Worm (Caenorhabditis elegans) whole organism, L3 larva: ENCODE results near the gene pudl-2.

Experiments
- ZK546.5 ChIP-seq: sonication (generic microtip); optimal IDR thresholded peaks from 2 replicates; lab custom pipeline; 2017; ENCODE audit warnings: missing biosample characterization, missing genetic modification characterization
- ceh-16 ChIP-seq: sonication (generic microtip); optimal IDR thresholded peaks from 2 replicates; lab custom pipeline; 2017; ENCODE audit warnings: missing biosample characterization, missing genetic modification characterization
- ceh-28 ChIP-seq: fragments of 150-350 bp; optimal IDR thresholded peaks from 2 replicates; lab custom pipeline; 2014; ENCODE audit warnings: missing biosample characterization, missing genetic modification reagents, missing genetic modification characterization
- ceh-9 ChIP-seq: sonication (generic microtip); optimal IDR thresholded peaks from 2 replicates; lab custom pipeline; 2018; ENCODE audit warnings: missing biosample characterization, missing genetic modification characterization
- daf-12 ChIP-seq: fragments of 150-350 bp; optimal IDR thresholded peaks from 2 replicates; lab custom pipeline; 2014; ENCODE audit warnings: missing biosample characterization, missing genetic modification reagents, missing genetic modification characterization
- egl-27 ChIP-seq: sonication (generic microtip); optimal IDR thresholded peaks from 4 replicates; lab custom pipeline; 2017; ENCODE audit warnings: missing biosample characterization, missing genetic modification reagents, missing genetic modification characterization
- egl-5 ChIP-seq: fragments of 150-350 bp; optimal IDR thresholded peaks from 2 replicates; lab custom pipeline; 2017; ENCODE audit warnings: missing biosample characterization, missing genetic modification reagents, missing genetic modification characterization, inconsistent platforms
- elt-1 ChIP-seq: fragments of 150-350 bp; optimal IDR thresholded peaks from 2 replicates; lab custom pipeline; 2014; ENCODE audit warnings: missing biosample characterization, missing genetic modification characterization
- elt-2 ChIP-seq: sonication (generic microtip); optimal IDR thresholded peaks from 2 replicates; lab custom pipeline; 2016; ENCODE audit warnings: missing genetic modification reagents, mild to moderate bottlenecking, missing genetic modification characterization, missing compliant biosample characterization
- elt-3 ChIP-seq, 3 experiments: fragments of 150-350 bp in 1 of 3; sonication (generic microtip) in 2 of 3; optimal IDR thresholded peaks; 2 replicates in 2 of 3; 4 replicates in 1 of 3; lab custom pipeline; 2014 to 2017; ENCODE audit warnings: missing biosample characterization in 3 of 3, missing genetic modification characterization in 3 of 3
- eor-1 ChIP-seq, 2 experiments: fragments of 150-350 bp; optimal IDR thresholded peaks; 2 replicates each; lab custom pipeline; 2014 to 2018; ENCODE audit warnings: missing biosample characterization in 2 of 2, missing genetic modification characterization in 2 of 2
- fkh-10 ChIP-seq: sonication (generic microtip); optimal IDR thresholded peaks from 2 replicates; lab custom pipeline; 2017; ENCODE audit warnings: missing biosample characterization, missing genetic modification reagents, missing genetic modification characterization
- fkh-2 ChIP-seq: fragments of 150-350 bp; optimal IDR thresholded peaks from 2 replicates; lab custom pipeline; 2014; ENCODE audit warnings: missing biosample characterization, missing genetic modification reagents, missing genetic modification characterization
- fos-1 ChIP-seq: fragments of 150-350 bp; optimal IDR thresholded peaks from 2 replicates; lab custom pipeline; 2014; ENCODE audit warnings: missing biosample characterization, missing genetic modification characterization
- hmg-11 ChIP-seq: sonication (generic microtip); optimal IDR thresholded peaks from 2 replicates; lab custom pipeline; 2016; ENCODE audit warnings: missing genetic modification characterization, missing compliant biosample characterization
- jun-1 ChIP-seq: fragments of 150-350 bp; optimal IDR thresholded peaks from 2 replicates; lab custom pipeline; 2014; ENCODE audit warnings: missing biosample characterization, missing genetic modification reagents, missing genetic modification characterization
- lin-15B ChIP-seq: fragments of 150-350 bp; optimal IDR thresholded peaks from 2 replicates; lab custom pipeline; 2014; ENCODE audit warnings: missing biosample characterization, missing genetic modification characterization
- lin-39 ChIP-seq: fragments of 150-350 bp; optimal IDR thresholded peaks from 2 replicates; lab custom pipeline; 2018; ENCODE audit warnings: missing biosample characterization, missing genetic modification reagents, missing genetic modification characterization
- lsy-12 ChIP-seq: sonication (generic microtip); optimal IDR thresholded peaks from 2 replicates; lab custom pipeline; 2016; ENCODE audit warnings: mild to moderate bottlenecking, missing genetic modification characterization, missing compliant biosample characterization
- mdl-1 ChIP-seq: fragments of 150-350 bp; optimal IDR thresholded peaks from 2 replicates; lab custom pipeline; 2014; ENCODE audit warnings: missing biosample characterization, missing genetic modification characterization
- nhr-11 ChIP-seq: fragments of 150-350 bp; optimal IDR thresholded peaks from 2 replicates; lab custom pipeline; 2014; ENCODE audit warnings: missing biosample characterization, missing genetic modification characterization
- nhr-23 ChIP-seq: fragments of 150-350 bp; optimal IDR thresholded peaks from 2 replicates; lab custom pipeline; 2014; ENCODE audit warnings: missing biosample characterization, missing genetic modification reagents, missing genetic modification characterization
- nhr-25 ChIP-seq: sonication (generic microtip); optimal IDR thresholded peaks from 2 replicates; lab custom pipeline; 2017; ENCODE audit warnings: missing biosample characterization, missing genetic modification characterization
- nhr-28 ChIP-seq: fragments of 150-350 bp; optimal IDR thresholded peaks from 2 replicates; lab custom pipeline; 2014; ENCODE audit warnings: missing biosample characterization, missing genetic modification characterization
- nhr-43 ChIP-seq: sonication (generic microtip); optimal IDR thresholded peaks from 2 replicates; lab custom pipeline; 2016; ENCODE audit warnings: mild to moderate bottlenecking, missing genetic modification characterization, missing compliant biosample characterization; ENCODE audit not compliant: poor library complexity, severe bottlenecking
- nhr-67 ChIP-seq: fragments of 150-350 bp; optimal IDR thresholded peaks from 2 replicates; lab custom pipeline; 2014; ENCODE audit warnings: missing biosample characterization, missing genetic modification characterization
- nhr-76 ChIP-seq: fragments of 150-350 bp; sonication (generic microtip); optimal IDR thresholded peaks from 5 replicates; lab custom pipeline; 2014; ENCODE audit warnings: missing biosample characterization, missing genetic modification characterization
- nhr-77 ChIP-seq: fragments of 150-350 bp; optimal IDR thresholded peaks from 2 replicates; lab custom pipeline; 2014; ENCODE audit warnings: missing biosample characterization, missing genetic modification characterization
- pha-4 ChIP-seq: fragments of 150-350 bp; optimal IDR thresholded peaks from 2 replicates; lab custom pipeline; 2014; ENCODE audit warnings: missing biosample characterization, missing genetic modification reagents, missing genetic modification characterization
- sea-2 ChIP-seq: fragments of 150-350 bp; sonication (generic microtip); optimal IDR thresholded peaks from 4 replicates; lab custom pipeline; 2014; ENCODE audit warnings: missing biosample characterization, missing genetic modification reagents, missing genetic modification characterization
- skn-1 ChIP-seq: fragments of 150-350 bp; optimal IDR thresholded peaks from 2 replicates; lab custom pipeline; 2014; ENCODE audit warnings: missing biosample characterization, missing genetic modification characterization
- tbx-2 ChIP-seq: sonication (generic microtip); optimal IDR thresholded peaks from 2 replicates; lab custom pipeline; 2016; ENCODE audit warnings: mild to moderate bottlenecking, missing genetic modification characterization, missing compliant biosample characterization
- unc-62 ChIP-seq: fragments of 150-350 bp; sonication (generic microtip); optimal IDR thresholded peaks from 4 replicates; lab custom pipeline; 2014; ENCODE audit warnings: missing biosample characterization, missing genetic modification reagents, missing genetic modification characterization
- ztf-11 ChIP-seq: fragments of 150-350 bp; optimal IDR thresholded peaks from 2 replicates; lab custom pipeline; 2014; ENCODE audit warnings: missing biosample characterization, missing genetic modification characterization
- ztf-4 ChIP-seq: fragments of 150-350 bp; optimal IDR thresholded peaks from 2 replicates; lab custom pipeline; 2014; ENCODE audit warnings: missing biosample characterization, missing genetic modification characterization

pudl-2 gene

DNA sequence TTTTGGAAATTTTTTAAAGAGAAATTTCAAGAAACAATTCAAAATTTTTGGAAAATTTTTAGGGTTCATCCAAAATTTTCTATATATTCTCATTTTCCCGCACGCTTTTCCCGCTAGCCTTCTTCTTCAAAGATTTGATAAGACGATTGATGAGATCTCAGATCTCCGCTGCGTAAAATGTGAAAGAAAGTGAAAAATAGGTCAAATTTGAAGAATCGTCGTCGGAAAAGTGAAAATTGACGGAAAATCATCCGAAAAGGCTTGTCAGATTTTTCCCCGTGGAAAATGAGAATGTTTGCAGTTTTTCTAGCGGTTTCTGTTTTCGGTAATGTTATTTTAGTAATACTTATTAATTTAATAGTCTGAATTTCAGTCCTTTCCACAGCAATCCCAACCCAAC is 25.4 kb upstream of the pudl-2 start, which contains the start of gene Y54G2A.76:
TSS of gene Y54G2A.76 (plus strand) at position 203 of the 400 bp plus-strand sequence.
- TF ChIP-seq nhr-23 (tag; lab: Kevin White, UChicago), result peak; percentile 32
- TF ChIP-seq tbx-2 (tag; lab: Kevin White, UChicago), result no peak

DNA sequence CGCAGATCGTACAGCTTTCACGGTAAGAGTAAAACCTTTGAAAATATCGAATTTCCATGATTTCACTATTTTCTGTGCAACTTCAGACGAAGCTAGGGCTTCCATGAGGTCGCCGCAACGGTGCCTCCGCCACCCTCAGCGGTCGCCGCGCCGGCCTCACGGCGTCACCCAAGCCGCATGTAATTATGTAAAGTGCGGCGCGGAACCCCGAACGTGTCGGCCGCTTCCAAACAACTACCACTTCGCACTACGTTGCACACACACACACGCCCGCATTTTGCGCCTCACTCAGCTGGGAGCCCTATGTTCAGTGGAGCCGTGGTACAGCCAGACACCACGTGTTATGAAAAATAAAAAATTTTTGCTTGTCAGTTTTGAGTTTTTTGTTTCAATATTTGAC is 17.6 kb upstream of the pudl-2 start:
- no peak for TF ChIP-seq nhr-67 (tag; lab: Kevin White, UChicago)
- no peak for TF ChIP-seq elt-1 (tag; lab: Kevin White, UChicago)
- TF ChIP-seq lin-15B, result no peak
- no peak for TF ChIP-seq ceh-16 (tag; lab: Kevin White, UChicago)
- TF ChIP-seq nhr-25 (tag; lab: Kevin White, UChicago), result no peak
- no peak for TF ChIP-seq ceh-9 (tag; lab: Kevin White, UChicago)
- no peak for TF ChIP-seq fkh-10
- TF ChIP-seq skn-1 (tag; lab: Kevin White, UChicago), result no peak
- no peak for TF ChIP-seq lin-39 (tag; lab: Kevin White, UChicago)
- TF ChIP-seq tbx-2 (tag; lab: Kevin White, UChicago), result no peak
- no peak for TF ChIP-seq nhr-77 (tag; lab: Kevin White, UChicago)
- TF ChIP-seq nhr-11 (tag; lab: Kevin White, UChicago), result no peak
- TF ChIP-seq nhr-28 (tag; lab: Kevin White, UChicago), result no peak
- TF ChIP-seq hmg-11 (tag; lab: Kevin White, UChicago), result no peak
- no peak for TF ChIP-seq ztf-11 (tag; lab: Kevin White, UChicago)
- TF ChIP-seq nhr-76, result no peak
- TF ChIP-seq, all 47 proteins: peak for 0

DNA sequence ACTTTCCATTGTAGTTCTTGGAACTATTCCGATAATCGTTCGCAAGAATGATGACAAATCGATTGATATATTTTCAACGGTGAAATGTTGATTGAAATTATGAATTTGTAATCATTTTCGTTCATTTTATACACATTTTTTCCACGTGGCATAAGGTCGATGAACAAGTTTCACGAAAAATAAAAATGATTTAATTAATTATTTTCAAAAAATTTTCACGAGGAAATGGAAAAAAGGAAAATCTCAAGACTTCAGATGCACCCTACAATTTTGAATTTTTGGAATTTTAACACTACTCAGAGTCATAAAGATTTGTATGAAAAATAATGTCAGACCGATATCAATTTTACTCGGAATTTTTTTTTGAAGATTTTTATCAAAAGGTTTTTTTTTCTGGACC is 15.0 kb upstream of the pudl-2 start, which contains the start of gene Y54G2A.13:
TSS of gene Y54G2A.13 (minus strand) at position 101 of the 400 bp plus-strand sequence.
- TF ChIP-seq tbx-2 (tag; lab: Kevin White, UChicago) (no peak), pha-4 (tag; lab: Kevin White, UChicago) (no peak), egl-5 (tag; lab: Kevin White, UChicago) (no peak), sea-2 (GFP tag; lab: Kevin White, UChicago) (no peak), ceh-28 (tag; lab: Kevin White, UChicago) (no peak)

DNA sequence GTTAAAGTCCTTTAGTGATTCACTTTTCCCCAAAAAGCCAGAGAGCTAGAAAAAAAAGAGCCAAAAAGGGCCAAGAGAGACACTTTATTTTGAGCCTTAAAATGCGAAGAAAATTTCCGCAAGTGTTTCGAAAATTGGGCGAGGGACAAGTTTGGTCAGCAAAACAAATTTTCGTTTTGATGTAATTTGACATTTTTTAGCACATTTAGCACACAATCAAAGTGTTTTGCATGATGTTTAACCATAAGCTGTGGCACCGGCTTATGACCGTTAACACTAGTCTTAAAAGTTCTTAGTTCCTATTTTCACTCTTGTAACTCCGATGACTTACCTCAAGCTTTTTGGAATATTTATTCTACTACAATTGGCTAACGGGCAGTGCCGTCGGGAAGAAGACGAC is 14.2 kb upstream of the pudl-2 start, which contains the start of gene Y54G2A.37:
TSS of gene Y54G2A.37 (plus strand) at position 301 of the 400 bp plus-strand sequence.
- TF ChIP-seq lin-15B (no peak), fkh-2 (no peak), egl-5 (tag; lab: Kevin White, UChicago) (no peak), nhr-43 (tag; lab: Kevin White, UChicago) (no peak), daf-12 (tag; lab: Kevin White, UChicago) (no peak), ceh-9 (tag; lab: Kevin White, UChicago) (no peak), egl-27 (tag; lab: Kevin White, UChicago) (no peak), hmg-11 (tag; lab: Kevin White, UChicago) (no peak), eor-1 (tag; optimal IDR thresholded peaks at IDR 0.05; lab: Kevin White, UChicago) (no peak), ztf-4 (tag; lab: Kevin White, UChicago) (no peak), sea-2 (GFP tag; lab: Kevin White, UChicago) (no peak), nhr-28 (tag; lab: Kevin White, UChicago) (no peak), skn-1 (tag; lab: Kevin White, UChicago) (no peak)

DNA sequence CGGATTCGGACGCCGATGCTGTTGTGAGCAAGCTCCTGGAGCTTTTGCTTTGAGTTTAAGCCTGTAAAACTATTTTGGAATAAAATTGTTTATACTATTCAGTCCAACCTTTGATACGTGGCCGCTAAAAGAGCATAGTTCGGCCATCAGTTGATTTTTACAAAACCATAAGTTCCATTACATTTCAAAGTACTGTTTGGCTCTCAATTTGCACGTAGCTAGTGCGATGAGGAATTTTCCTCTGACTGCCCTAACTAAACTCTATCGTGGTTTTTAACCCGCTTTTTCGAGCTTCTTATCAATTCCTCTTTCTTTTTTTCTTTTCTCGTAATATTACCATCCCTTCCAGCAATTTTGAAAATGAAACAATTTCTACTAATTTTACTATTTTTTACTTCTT is 11.2 kb upstream of the pudl-2 start, which contains the start of gene clec-80:
TSS of gene clec-80 (plus strand) at position 301 of the 400 bp plus-strand sequence.
- TF ChIP-seq sea-2 (GFP tag; lab: Kevin White, UChicago), result no peak
- no peak for TF ChIP-seq elt-2 (tag; lab: Kevin White, UChicago)
- TF ChIP-seq fkh-10, result no peak
- TF ChIP-seq hmg-11 (tag; lab: Kevin White, UChicago), result no peak
- no peak for TF ChIP-seq egl-27 (tag; lab: Kevin White, UChicago)
- no peak for TF ChIP-seq ceh-9 (tag; lab: Kevin White, UChicago)
- no peak for TF ChIP-seq mdl-1 (tag; lab: Kevin White, UChicago)
- TF ChIP-seq egl-5 (tag; lab: Kevin White, UChicago), result no peak
- no peak for TF ChIP-seq ceh-28 (tag; lab: Kevin White, UChicago)
- no peak for TF ChIP-seq ztf-11 (tag; lab: Kevin White, UChicago)
- TF ChIP-seq nhr-77 (tag; lab: Kevin White, UChicago), result no peak
- TF ChIP-seq elt-3 (tag; optimal IDR thresholded peaks at IDR 0.05; lab: Kevin White, UChicago), result no peak
- TF ChIP-seq ztf-4 (tag; lab: Kevin White, UChicago), result no peak
- no peak for TF ChIP-seq lsy-12 (tag; lab: Kevin White, UChicago)
- no peak for TF ChIP-seq fos-1 (tag; lab: Kevin White, UChicago)
- TF ChIP-seq unc-62 (GFP tag; lab: Kevin White, UChicago), result no peak
- no peak for TF ChIP-seq ZK546.5 (tag; lab: Kevin White, UChicago)
- TF ChIP-seq jun-1 (tag; lab: Kevin White, UChicago), result no peak
- no peak for TF ChIP-seq nhr-28 (tag; lab: Kevin White, UChicago)
- TF ChIP-seq lin-39 (tag; lab: Kevin White, UChicago), result no peak
